Worm (Caenorhabditis elegans) whole organism, dauer: Measurements from ENCODE around the gene W09G12.8.
"Not testable (repeated sequence)": the region's sequence is repeated elsewhere in the genome, so short reads cannot be mapped to it uniquely, and the experiment has no call there.

Experiments used
- unc-62 ChIP-seq: sonication (generic microtip); optimal IDR thresholded peaks from 2 replicates; lab custom pipeline; 2017; ENCODE audit warnings: missing biosample characterization, missing genetic modification reagents, missing genetic modification characterization

Gene W09G12.8

ce11 chrIV:1225596-1226232, at the start of gene W09G12.8:
Gene W09G12.8 (plus strand): TSS chrIV:1226182.
- no peak for TF ChIP-seq unc-62 (GFP tag; lab: Kevin White, UChicago)

- no peak for TF ChIP-seq unc-62 (GFP tag; lab: Kevin White, UChicago)
Observed at ce11 chrIV:1176613-1177012, 49.4 kb upstream of the W09G12.8 start.

ce11 chrIV:1177683-1178082, 48.3 kb upstream of the W09G12.8 start, which contains the start of gene Y104H12D.2:
Gene Y104H12D.2 (plus strand): TSS chrIV:1178022.
- TF ChIP-seq unc-62 (GFP tag; lab: Kevin White, UChicago) = no peak

ce11 chrIV:1182292-1182691, 43.7 kb upstream of the W09G12.8 start, which contains the start of gene rmif-2:
Gene rmif-2 (plus strand): TSS chrIV:1182592.
- not testable (repeated sequence) for TF ChIP-seq unc-62 (GFP tag; lab: Kevin White, UChicago)

- not testable (repeated sequence) for TF ChIP-seq unc-62 (GFP tag; lab: Kevin White, UChicago)
Observed at ce11 chrIV:1187502-1187901, 38.5 kb upstream of the W09G12.8 start, which contains the start of gene mdt-20. Gene mdt-20 (plus strand): TSS chrIV:1187802.

- no peak for TF ChIP-seq unc-62 (GFP tag; lab: Kevin White, UChicago)
Observed at ce11 chrIV:1192765-1193164, 33.2 kb upstream of the W09G12.8 start, which contains the start of gene spl-3. Gene spl-3 (plus strand): TSS chrIV:1193065.

ce11 chrIV:1199501-1199900, 26.5 kb upstream of the W09G12.8 start:
- TF ChIP-seq unc-62 (GFP tag; lab: Kevin White, UChicago) = no peak

- no peak for TF ChIP-seq unc-62 (GFP tag; lab: Kevin White, UChicago)
Observed at ce11 chrIV:1204870-1205269, 21.1 kb upstream of the W09G12.8 start, which contains the start of gene dsl-2. Gene dsl-2 (minus strand): TSS chrIV:1204970.

- TF ChIP-seq unc-62 (GFP tag; lab: Kevin White, UChicago) = no peak
Observed at ce11 chrIV:1207980-1208379, 18.0 kb upstream of the W09G12.8 start, which contains the start of gene dsl-1. Gene dsl-1 (minus strand): TSS chrIV:1208080.

ce11 chrIV:1209320-1209719, 16.7 kb upstream of the W09G12.8 start:
- no peak for TF ChIP-seq unc-62 (GFP tag; lab: Kevin White, UChicago)

ce11 chrIV:1209813-1210212, 16.2 kb upstream of the W09G12.8 start:
- TF ChIP-seq unc-62 (GFP tag; lab: Kevin White, UChicago) = no peak

ce11 chrIV:1211902-1212301, 14.1 kb upstream of the W09G12.8 start:
- no peak for TF ChIP-seq unc-62 (GFP tag; lab: Kevin White, UChicago)

- TF ChIP-seq unc-62 (GFP tag; lab: Kevin White, UChicago) = no peak
Observed at ce11 chrIV:1212357-1212756, 13.6 kb upstream of the W09G12.8 start.

- TF ChIP-seq unc-62 (GFP tag; lab: Kevin White, UChicago) = no peak
Observed at ce11 chrIV:1213192-1213591, 12.8 kb upstream of the W09G12.8 start.

- TF ChIP-seq unc-62 (GFP tag; lab: Kevin White, UChicago) = no peak
Observed at ce11 chrIV:1215536-1215935, 10.4 kb upstream of the W09G12.8 start.

ce11 chrIV:1216290-1216689, 9.7 kb upstream of the W09G12.8 start, which contains the start of gene W09G12.9:
Gene W09G12.9 (plus strand): TSS chrIV:1216590.
- no peak for TF ChIP-seq unc-62 (GFP tag; lab: Kevin White, UChicago)

ce11 chrIV:1221167-1221566, 4.8 kb upstream of the W09G12.8 start, which contains the start of gene W09G12.10:
Gene W09G12.10 (minus strand): TSS chrIV:1221287.
- TF ChIP-seq unc-62 (GFP tag; lab: Kevin White, UChicago) = no peak
